Worm (Caenorhabditis elegans) whole organism, L1 larva: Measurements from ENCODE around the gene mrpl-37.
A peak's percentile ranks its signal among the peaks of the same experiment; 100 is the strongest.

Experiments
- Y116A8C.19 ChIP-seq: sonication (generic microtip); optimal IDR thresholded peaks from 2 replicates; lab custom pipeline; 2016; ENCODE audit warnings: missing compliant biosample characterization, missing genetic modification characterization, borderline replicate concordance
- aly-2 ChIP-seq: fragments of 150-350 bp; optimal IDR thresholded peaks from 2 replicates; lab custom pipeline; 2014; ENCODE audit warnings: missing biosample characterization, missing genetic modification characterization
- ama-1 ChIP-seq: fragments of 150-350 bp; optimal IDR thresholded peaks from 2 replicates; lab custom pipeline; 2014
- ceh-88 ChIP-seq: fragments of 200-800 bp; sonication (Bioruptor generic); IDR thresholded peaks from 2 replicates; pipeline ENCODE4 v1.3.6; 2022; ENCODE audit warnings: missing genetic modification characterization, missing compliant biosample characterization
- elt-2 ChIP-seq: sonication (generic microtip); optimal IDR thresholded peaks from 2 replicates; lab custom pipeline; 2016; ENCODE audit warnings: missing genetic modification characterization, mild to moderate bottlenecking, inconsistent platforms, missing compliant biosample characterization, missing genetic modification reagents
- lin-39 ChIP-seq: fragments of 150-350 bp; optimal IDR thresholded peaks from 2 replicates; lab custom pipeline; 2014; ENCODE audit warnings: missing biosample characterization, missing genetic modification reagents, missing genetic modification characterization
- mep-1 ChIP-seq: fragments of 150-350 bp; optimal IDR thresholded peaks from 2 replicates; lab custom pipeline; 2014; ENCODE audit warnings: missing biosample characterization, missing genetic modification characterization
- nhr-19 ChIP-seq: fragments of 200-800 bp; sonication (Bioruptor generic); conservative IDR thresholded peaks from 2 replicates; pipeline ENCODE4 v1.3.6; 2022; ENCODE audit warnings: missing genetic modification characterization, missing compliant biosample characterization
- nhr-237 ChIP-seq: fragments of 150-350 bp; optimal IDR thresholded peaks from 2 replicates; lab custom pipeline; 2014; ENCODE audit warnings: missing biosample characterization, missing genetic modification characterization
- sox-4 ChIP-seq: sonication (generic microtip); optimal IDR thresholded peaks from 2 replicates; lab custom pipeline; 2016; ENCODE audit warnings: missing genetic modification characterization, missing compliant biosample characterization
- sptf-1 ChIP-seq: fragments of 150-350 bp; optimal IDR thresholded peaks from 2 replicates; lab custom pipeline; 2014; ENCODE audit warnings: missing biosample characterization, missing genetic modification characterization
- swsn-7 ChIP-seq: sonication (generic microtip); optimal IDR thresholded peaks from 2 replicates; lab custom pipeline; 2016; ENCODE audit warnings: missing genetic modification characterization, missing compliant biosample characterization
- unc-62 ChIP-seq: fragments of 150-350 bp; optimal IDR thresholded peaks from 2 replicates; lab custom pipeline; 2014; ENCODE audit warnings: missing biosample characterization, missing genetic modification reagents, missing genetic modification characterization

DNA sequence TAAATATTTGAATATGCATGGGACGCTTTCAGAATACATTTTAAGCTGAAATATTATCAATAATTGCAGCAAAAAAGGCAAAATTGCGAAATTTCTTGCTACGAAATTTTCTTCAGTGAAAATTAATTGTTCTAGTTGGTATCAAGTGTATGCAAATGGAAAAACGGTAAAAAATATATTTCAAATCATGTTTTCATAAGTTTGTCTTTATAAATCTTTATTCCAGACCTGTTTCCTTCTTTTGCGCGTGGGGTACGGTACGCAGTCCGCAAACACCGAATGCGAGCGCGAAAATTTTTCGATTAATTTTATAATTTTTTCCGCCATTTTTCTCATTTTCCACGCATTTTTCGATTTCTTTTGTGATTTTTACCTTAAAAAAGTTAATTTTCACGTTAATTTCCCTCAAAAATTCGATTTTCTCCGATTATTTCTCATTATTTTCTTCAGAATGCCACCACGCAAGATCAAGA, 21.7 kb upstream of the mrpl-37 start, which contains the start of the genes fbxc-23 and csc-1:
- TF ChIP-seq elt-2 (tag; lab: Kevin White, UChicago) (no peak), ama-1 (lab: Kevin White, UChicago) (no peak), nhr-19 (GFP tag; lab: Robert Waterston, UW) (peak; percentile 48), nhr-237 (no peak), mep-1 (tag; lab: Kevin White, UChicago) (peak; percentile 75), sptf-1 (tag; lab: Kevin White, UChicago) (no peak), unc-62 (GFP tag; lab: Kevin White, UChicago) (no peak), aly-2 (tag; lab: Kevin White, UChicago) (no peak), sox-4 (tag; lab: Kevin White, UChicago) (no peak), ceh-88 (no peak), swsn-7 (tag; lab: Kevin White, UChicago) (peak; percentile 48), Y116A8C.19 (tag; lab: Kevin White, UChicago) (no peak), lin-39 (tag; lab: Kevin White, UChicago) (no peak)
